Worm (Caenorhabditis elegans): ENCODE data around the gene M01H9.5.

Gene M01H9.5

ce11 chrIV:4511259-4511890 is 46.1 kb downstream of the M01H9.5 start, which contains the start of the genes rfth-1 and ZK180.8 (continued):
- TF ChIP-seq mcd-1 (GFP tag; IDR thresholded peaks at IDR 0.05) (peak; percentile 21; the same call in 1 of the 2 replicates), lin-26 (GFP tag; IDR thresholded peaks at IDR 0.05) (0 out of 2 replicates have a peak, but pooled peaks have one; percentile 22), repo-1 (tag; optimal IDR thresholded peaks at IDR 0.05) (peak; percentile 61), hsf-1 (GFP tag; IDR thresholded peaks at IDR 0.05) (0 out of 2 replicates have a peak, but pooled peaks have one; percentile 31), hlh-12 (tag; optimal IDR thresholded peaks at IDR 0.05) (no peak), F49E8.2 (tag; optimal IDR thresholded peaks at IDR 0.05; ENCODE audit: insufficient read depth) (peak; percentile 28), B0035.1 (tag; optimal IDR thresholded peaks at IDR 0.05) (no peak), ama-1 (optimal IDR thresholded peaks at IDR 0.05) (no peak), ama-1 (GFP tag; optimal IDR thresholded peaks at IDR 0.05) (peak in 1 of 2 experiments; percentile 58), him-1 (tag; optimal IDR thresholded peaks at IDR 0.05) (peak; percentile 14), nhr-179 (tag; optimal IDR thresholded peaks at IDR 0.05) (no peak), tbx-9 (tag; optimal IDR thresholded peaks at IDR 0.05; ENCODE audit: borderline replicate concordance) (no peak), Y53F4B.3 (GFP tag; IDR thresholded peaks at IDR 0.05) (no peak), pbrm-1 (GFP tag; IDR thresholded peaks at IDR 0.05) (0 out of 2 replicates have a peak, but pooled peaks have one; percentile 29), attf-3 (GFP tag; conservative IDR thresholded peaks at IDR 0.05) (0 out of 2 replicates have a peak, but pooled peaks have one; percentile 10), F55B11.4 (tag; optimal IDR thresholded peaks at IDR 0.05; ENCODE audit: borderline replicate concordance, insufficient read depth) (no peak), ceh-79 (tag; optimal IDR thresholded peaks at IDR 0.05) (no peak), bed-1 (GFP tag; IDR thresholded peaks at IDR 0.05) (no peak), nhr-90 (tag; optimal IDR thresholded peaks at IDR 0.05) (no peak), lin-35 (GFP tag; optimal IDR thresholded peaks at IDR 0.05) (peak in 1 of 3 experiments; percentile 17), let-607 (tag; optimal IDR thresholded peaks at IDR 0.05) (no peak), F33H1.4 (GFP tag; IDR thresholded peaks at IDR 0.05) (no peak), snpc-3.4 (tag; optimal IDR thresholded peaks at IDR 0.05) (no peak)

- TF ChIP-seq rcor-1 (GFP tag; IDR thresholded peaks at IDR 0.05) (peak; percentile 53), madf-6 (GFP tag; IDR thresholded peaks at IDR 0.05) (peak; percentile 75), hrde-1 (tag; optimal IDR thresholded peaks at IDR 0.05; ENCODE audit: borderline replicate concordance) (no peak), Y53F4B.3 (GFP tag; IDR thresholded peaks at IDR 0.05) (no peak), Y95B8A.8 (GFP tag; IDR thresholded peaks at IDR 0.05) (no peak), F49E8.2 (tag; optimal IDR thresholded peaks at IDR 0.05; ENCODE audit: insufficient read depth) (no peak), ama-1 (optimal IDR thresholded peaks at IDR 0.05) (no peak), ama-1 (GFP tag; optimal IDR thresholded peaks at IDR 0.05) (no peak), zfh-2 (GFP tag; conservative IDR thresholded peaks at IDR 0.05) (peak; percentile 84), xnd-1 (tag; optimal IDR thresholded peaks at IDR 0.05) (peak; percentile 58), Y67H2A.10 (GFP tag; conservative IDR thresholded peaks at IDR 0.05) (no peak), ekl-4 (GFP tag; IDR thresholded peaks at IDR 0.05) (peak; percentile 68), F57C9.4 (tag; optimal IDR thresholded peaks at IDR 0.05) (no peak), aptf-2 (GFP tag; conservative IDR thresholded peaks at IDR 0.05) (no peak), mcd-1 (GFP tag; IDR thresholded peaks at IDR 0.05) (peak; percentile 88), bed-2 (GFP tag; IDR thresholded peaks at IDR 0.05) (no peak), egrh-3 (GFP tag; IDR thresholded peaks at IDR 0.05) (no peak), lin-54 (GFP tag; optimal IDR thresholded peaks at IDR 0.05) (peak; percentile 79), sdz-38 (tag; optimal IDR thresholded peaks at IDR 0.05) (no peak), lin-40 (tag; optimal IDR thresholded peaks at IDR 0.05) (peak; percentile 86), athp-1 (tag; optimal IDR thresholded peaks at IDR 0.05) (peak; percentile 9), B0019.2 (GFP tag; conservative IDR thresholded peaks at IDR 0.05) (no peak), ceh-58 (GFP tag; IDR thresholded peaks at IDR 0.05) (no peak), F55B11.4 (tag; optimal IDR thresholded peaks at IDR 0.05; ENCODE audit: borderline replicate concordance, insufficient read depth) (no peak), tlf-1 (GFP tag; optimal IDR thresholded peaks at IDR 0.05) (peak; percentile 81), F37B4.10 (GFP tag; IDR thresholded peaks at IDR 0.05) (no peak), madf-8 (GFP tag; conservative IDR thresholded peaks at IDR 0.05) (peak; percentile 63), efl-1 (GFP tag; optimal IDR thresholded peaks at IDR 0.05) (peak; percentile 55), lin-26 (GFP tag; IDR thresholded peaks at IDR 0.05) (no peak)
Measured at ce11 chrIV:4513269-4513819, 48.1 kb downstream of the M01H9.5 start, which contains the start of gene sar-1. Gene sar-1 (minus strand): TSS chrIV:4513319.
